Fruit fly (Drosophila melanogaster) whole organism, adult: Measurements from ENCODE around the gene TrpRS.

ENCODE experiments used
- CG11617 ChIP-seq: fragments of 200-800 bp; sonication (Bioruptor generic); optimal IDR thresholded peaks from 2 replicates; lab custom pipeline; 2017; ENCODE audit warnings: mild to moderate bottlenecking, missing biosample characterization, missing genetic modification reagents, missing genetic modification characterization
- CG14711 ChIP-seq: fragments of 200-800 bp; sonication (Bioruptor generic); optimal IDR thresholded peaks from 2 replicates; lab custom pipeline; 2018; ENCODE audit warnings: missing biosample characterization, mild to moderate bottlenecking, missing genetic modification characterization, moderate library complexity
- kay ChIP-seq: fragments of 200-800 bp; sonication (Bioruptor generic); peaks from one replicate; lab custom pipeline; 2016; ENCODE audit warnings: missing biosample characterization, missing genetic modification characterization, borderline replicate concordance
- ovo ChIP-seq: fragments of 200-800 bp; sonication (Bioruptor generic); optimal IDR thresholded peaks from 2 replicates; lab custom pipeline; 2016; ENCODE audit warnings: missing biosample characterization, missing genetic modification characterization
- tj ChIP-seq: fragments of 200-800 bp; sonication (Bioruptor generic); optimal IDR thresholded peaks from 3 replicates; lab custom pipeline; 2017; ENCODE audit warnings: missing biosample characterization, mild to moderate bottlenecking, missing genetic modification characterization, moderate library complexity

DNA sequence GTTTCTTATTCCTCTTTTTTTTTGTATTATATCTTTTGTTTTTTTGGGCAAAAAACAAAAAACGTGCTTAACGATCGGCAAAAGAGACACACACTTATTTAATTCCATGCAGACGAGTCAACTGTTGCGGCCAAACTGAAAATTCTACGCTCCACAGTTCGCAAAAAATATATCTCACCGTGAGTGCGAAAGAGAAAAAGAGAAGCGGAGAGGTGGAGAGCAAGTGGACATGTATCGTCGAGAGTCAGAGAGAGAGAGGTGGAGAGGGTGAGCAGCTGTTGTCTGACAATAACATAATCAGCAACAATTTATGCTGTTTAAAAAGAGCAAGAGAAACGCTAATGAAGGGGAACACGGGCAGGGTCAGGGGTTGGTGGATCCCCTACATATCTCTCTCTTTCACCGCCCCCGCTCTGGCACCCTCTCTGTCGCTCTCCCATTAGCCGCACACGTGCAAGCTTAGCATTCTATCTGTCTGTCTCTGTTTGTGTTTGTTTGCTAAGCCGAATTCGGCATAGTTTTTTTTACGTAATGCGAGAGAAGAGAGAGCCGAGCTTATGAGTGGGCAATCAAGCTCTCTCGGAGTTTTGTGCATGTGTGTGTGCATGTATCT is 39.9 kb downstream of the TrpRS start:
- no peak for TF ChIP-seq CG14711 (tag; lab: Kevin White, UChicago)
- peak; percentile 87 for TF ChIP-seq tj
- no peak for TF ChIP-seq ovo (GFP tag; lab: Kevin White, UChicago)
- TF ChIP-seq CG11617 (GFP tag; lab: Kevin White, UChicago) = no peak
- TF ChIP-seq kay = no peak
